Worm (Caenorhabditis elegans) whole organism, L4 larva: ENCODE data around the gene bath-24.
A peak's percentile ranks its signal among the peaks of the same experiment; 100 is the strongest.

Experiments
- D1046.2 ChIP-seq: fragments of 200-800 bp; sonication (Bioruptor generic); IDR thresholded peaks from 2 replicates; pipeline ENCODE4 v1.3.6; 2022; ENCODE audit warnings: missing genetic modification characterization, missing compliant biosample characterization
- T26A8.4 ChIP-seq: fragments of 200-800 bp; sonication (Bioruptor generic); IDR thresholded peaks from 2 replicates; pipeline ENCODE4 v1.3.6; 2022; ENCODE audit warnings: missing genetic modification characterization, missing compliant biosample characterization
- Y5F2A.4 ChIP-seq: fragments of 200-800 bp; sonication (Bioruptor generic); optimal IDR thresholded peaks from 2 replicates; lab custom pipeline; 2018; ENCODE audit warnings: mild to moderate bottlenecking, missing genetic modification characterization, missing compliant biosample characterization
- ZK337.2 ChIP-seq: fragments of 200-800 bp; sonication (Bioruptor generic); IDR thresholded peaks from 2 replicates; pipeline ENCODE4 v1.3.6; 2022; ENCODE audit warnings: missing genetic modification reagents, missing genetic modification characterization, missing compliant biosample characterization
- aha-1 ChIP-seq: fragments of 150-350 bp; peaks from one replicate; lab custom pipeline; 2014; ENCODE audit warnings: missing biosample characterization, missing genetic modification characterization
- ama-1 ChIP-seq: fragments of 150-350 bp; optimal IDR thresholded peaks from 2 replicates; lab custom pipeline; 2014; ENCODE audit warnings: inconsistent platforms, mixed read lengths
- arid-1 ChIP-seq: fragments of 200-800 bp; sonication (Bioruptor generic); conservative IDR thresholded peaks from 2 replicates; pipeline ENCODE4 v1.3.6; 2022; ENCODE audit warnings: missing genetic modification reagents, missing genetic modification characterization, missing compliant biosample characterization
- attf-4 ChIP-seq: sonication (generic microtip); optimal IDR thresholded peaks from 3 replicates; lab custom pipeline; 2017; ENCODE audit warnings: missing biosample characterization, missing genetic modification characterization
- ceh-20 ChIP-seq: fragments of 200-800 bp; sonication (Bioruptor generic); IDR thresholded peaks from 2 replicates; pipeline ENCODE4 v1.3.6; 2022; ENCODE audit warnings: missing genetic modification reagents, missing genetic modification characterization, missing compliant biosample characterization
- ceh-32 ChIP-seq: sonication (generic microtip); optimal IDR thresholded peaks from 2 replicates; lab custom pipeline; 2016; ENCODE audit warnings: mild to moderate bottlenecking, missing genetic modification characterization, missing compliant biosample characterization; ENCODE audit not compliant: poor library complexity
- ceh-62 ChIP-seq: sonication (generic microtip); optimal IDR thresholded peaks from 2 replicates; lab custom pipeline; 2017; ENCODE audit warnings: missing biosample characterization, missing genetic modification characterization
- cey-2 ChIP-seq: sonication (generic microtip); optimal IDR thresholded peaks from 3 replicates; lab custom pipeline; 2017; ENCODE audit warnings: missing genetic modification characterization, mild to moderate bottlenecking, missing compliant biosample characterization, antibody characterized with exemption, borderline replicate concordance; ENCODE audit not compliant: insufficient read depth
- ctbp-1 ChIP-seq: fragments of 200-800 bp; sonication (Bioruptor generic); IDR thresholded peaks from 2 replicates; pipeline ENCODE4 v1.3.6; 2022; ENCODE audit warnings: missing genetic modification reagents, missing genetic modification characterization, missing compliant biosample characterization
- daf-12 ChIP-seq: fragments of 150-350 bp; optimal IDR thresholded peaks from 2 replicates; lab custom pipeline; 2014; ENCODE audit warnings: missing biosample characterization, missing genetic modification reagents, missing genetic modification characterization
- dmd-8 ChIP-seq: fragments of 200-800 bp; sonication (Bioruptor generic); IDR thresholded peaks from 2 replicates; pipeline ENCODE4 v1.3.6; 2022; ENCODE audit warnings: missing genetic modification characterization, missing compliant biosample characterization
- dpl-1 ChIP-seq: fragments of 150-350 bp; optimal IDR thresholded peaks from 2 replicates; lab custom pipeline; 2014; ENCODE audit warnings: missing biosample characterization, missing genetic modification reagents, missing genetic modification characterization
- hlh-11 ChIP-seq: fragments of 200-800 bp; sonication (Bioruptor generic); optimal IDR thresholded peaks from 2 replicates; lab custom pipeline; 2018; ENCODE audit warnings: mild to moderate bottlenecking, missing genetic modification characterization, missing compliant biosample characterization
- lin-13 ChIP-seq: fragments of 150-350 bp; optimal IDR thresholded peaks from 2 replicates; lab custom pipeline; 2014; ENCODE audit warnings: missing biosample characterization, missing genetic modification reagents, missing genetic modification characterization
- lin-38 ChIP-seq: fragments of 200-800 bp; sonication (Bioruptor generic); IDR thresholded peaks from 2 replicates; pipeline ENCODE4 v1.3.6; 2022; ENCODE audit warnings: missing genetic modification reagents, missing genetic modification characterization, missing compliant biosample characterization
- lir-3 ChIP-seq: sonication (generic microtip); optimal IDR thresholded peaks from 2 replicates; lab custom pipeline; 2016; ENCODE audit warnings: mild to moderate bottlenecking, missing genetic modification characterization, missing compliant biosample characterization
- lsy-2 ChIP-seq, 2 experiments: fragments of 150-350 bp in 1 of 2; sonication (generic microtip) in 1 of 2; optimal IDR thresholded peaks; 2 replicates each; lab custom pipeline; 2014 to 2017; ENCODE audit warnings: missing biosample characterization in 2 of 2, missing genetic modification characterization in 2 of 2
- mdl-1 ChIP-seq, 2 experiments: fragments of 150-350 bp in 1 of 2; sonication (generic microtip) in 1 of 2; optimal IDR thresholded peaks; 2 replicates each; lab custom pipeline; 2014 to 2017; ENCODE audit warnings: missing biosample characterization in 2 of 2, missing genetic modification characterization in 2 of 2
- nhr-10 ChIP-seq: fragments of 150-350 bp; optimal IDR thresholded peaks from 2 replicates; lab custom pipeline; 2014; ENCODE audit warnings: missing biosample characterization, missing genetic modification characterization
- nhr-111 ChIP-seq: fragments of 200-800 bp; sonication (Bioruptor generic); optimal IDR thresholded peaks from 2 replicates; lab custom pipeline; 2018; ENCODE audit warnings: mild to moderate bottlenecking, missing genetic modification characterization, missing compliant biosample characterization
- pha-4 ChIP-seq, 2 experiments: fragments of 150-350 bp in 1 of 2; fragments of 200-800 bp in 1 of 2; sonication (Bioruptor generic) in 1 of 2; IDR thresholded peaks in 1 of 2; optimal IDR thresholded peaks in 1 of 2; 2 replicates each; pipeline versions ENCODE4 v1.3.6 to Lab custom; 2014 to 2022; ENCODE audit warnings: missing genetic modification characterization in 2 of 2, missing genetic modification reagents in 2 of 2, missing biosample characterization in 1 of 2, missing compliant biosample characterization in 1 of 2
- rbr-2 ChIP-seq: sonication (generic microtip); optimal IDR thresholded peaks from 2 replicates; lab custom pipeline; 2016; ENCODE audit warnings: missing genotype, missing genetic modification characterization, missing compliant biosample characterization
- saeg-2 ChIP-seq: fragments of 200-800 bp; sonication (Bioruptor generic); IDR thresholded peaks from 2 replicates; pipeline ENCODE4 v1.3.6; 2022; ENCODE audit warnings: missing genetic modification reagents, missing genetic modification characterization, missing compliant biosample characterization
- set-16 ChIP-seq: fragments of 200-800 bp; sonication (Bioruptor generic); IDR thresholded peaks from 2 replicates; pipeline ENCODE4 v1.3.6; 2022; ENCODE audit warnings: missing genetic modification reagents, missing genetic modification characterization, missing compliant biosample characterization
- skn-1 ChIP-seq: fragments of 150-350 bp; optimal IDR thresholded peaks from 2 replicates; lab custom pipeline; 2014; ENCODE audit warnings: missing biosample characterization, missing genetic modification characterization
- snpc-4 ChIP-seq: fragments of 150-350 bp; optimal IDR thresholded peaks from 2 replicates; lab custom pipeline; 2014; ENCODE audit warnings: missing biosample characterization, missing genetic modification characterization
- tag-97 ChIP-seq: fragments of 200-800 bp; sonication (Bioruptor generic); IDR thresholded peaks from 2 replicates; pipeline ENCODE4 v1.3.6; 2022; ENCODE audit warnings: missing genetic modification characterization, missing compliant biosample characterization
- zfp-3 ChIP-seq: fragments of 200-800 bp; sonication (Bioruptor generic); conservative IDR thresholded peaks from 2 replicates; pipeline ENCODE4 v1.3.6; 2022; ENCODE audit warnings: missing genetic modification reagents, missing genetic modification characterization, missing compliant biosample characterization
- zip-2 ChIP-seq: fragments of 150-350 bp; optimal IDR thresholded peaks from 2 replicates; lab custom pipeline; 2014; ENCODE audit warnings: missing biosample characterization, missing genetic modification characterization

The bath-24 gene

ce11 chrII:2033286-2033685 is 12.1 kb downstream of the bath-24 start, which contains the start of gene F59H6.14:
Gene F59H6.14 (plus strand): TSS chrII:2033586.
- no peak for TF ChIP-seq attf-4
- no peak for TF ChIP-seq arid-1 (GFP tag; lab: Robert Waterston, UW)

DNA sequence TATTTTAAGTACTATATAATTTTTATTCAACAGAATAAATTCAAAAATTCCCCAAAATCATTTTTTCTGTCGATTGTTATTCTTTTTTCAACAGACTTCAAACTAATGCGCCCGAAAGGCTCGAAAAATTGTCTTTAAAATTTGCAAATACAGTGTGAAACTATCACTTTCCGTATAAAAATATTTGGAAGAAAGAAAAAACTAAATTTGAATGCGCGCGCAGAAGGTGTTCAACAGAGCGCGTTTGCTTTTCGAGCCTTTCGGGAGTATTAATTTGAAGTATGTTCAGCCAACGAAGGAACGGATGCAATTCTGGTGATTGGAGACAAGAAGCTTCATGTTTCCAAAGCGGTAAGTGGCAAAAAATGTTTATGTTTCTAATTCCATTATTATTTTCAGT is 13.1 kb downstream of the bath-24 start, which contains the start of gene btb-4:
TSS of gene btb-4 (plus strand) at position 35 of the 400 bp plus-strand sequence.
- TF ChIP-seq dpl-1 (peak; percentile 24), aha-1 (tag; lab: Kevin White, UChicago) (peak; percentile 3), lin-38 (GFP tag; lab: Robert Waterston, UW) (peak; percentile 68)

DNA sequence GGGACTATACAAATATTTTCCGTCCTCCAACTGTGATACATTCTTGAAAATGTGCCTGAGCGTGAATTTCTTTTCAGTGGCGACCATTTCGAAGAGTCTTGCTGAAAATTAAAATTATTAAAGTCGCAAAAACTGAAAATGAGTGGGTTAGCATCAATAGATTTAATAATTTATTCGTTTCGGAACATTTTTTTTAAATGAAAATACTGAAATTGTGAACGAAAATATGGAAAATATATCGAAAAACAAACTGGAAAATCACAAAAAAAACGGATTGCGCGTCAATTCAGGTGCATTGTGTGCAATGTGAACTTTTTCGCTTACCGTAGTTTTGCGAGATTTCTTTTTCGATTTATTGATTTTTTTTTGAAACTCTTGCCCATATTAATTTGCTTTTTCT is 13.6 kb downstream of the bath-24 start, which contains the start of gene bath-5:
TSS of gene bath-5 (minus strand) at position 101 of the 400 bp plus-strand sequence.
- TF ChIP-seq lir-3 (no peak), saeg-2 (GFP tag; lab: Robert Waterston, UW) (no peak), set-16 (GFP tag; lab: Robert Waterston, UW) (no peak), tag-97 (GFP tag; lab: Robert Waterston, UW) (no peak), ceh-62 (tag; lab: Kevin White, UChicago) (no peak), T26A8.4 (GFP tag; lab: Robert Waterston, UW) (no peak), Y5F2A.4 (GFP tag; lab: Kevin White, UChicago) (no peak), ZK337.2 (GFP tag; lab: Robert Waterston, UW) (no peak), zfp-3 (GFP tag; lab: Robert Waterston, UW) (no peak), aha-1 (tag; lab: Kevin White, UChicago) (no peak), lin-38 (GFP tag; lab: Robert Waterston, UW) (no peak), ama-1 (lab: Kevin White, UChicago) (no peak), rbr-2 (tag; lab: Kevin White, UChicago) (no peak), ceh-32 (tag; lab: Kevin White, UChicago) (no peak), hlh-11 (no peak), lin-13 (GFP tag; lab: Kevin White, UChicago) (no peak)

DNA sequence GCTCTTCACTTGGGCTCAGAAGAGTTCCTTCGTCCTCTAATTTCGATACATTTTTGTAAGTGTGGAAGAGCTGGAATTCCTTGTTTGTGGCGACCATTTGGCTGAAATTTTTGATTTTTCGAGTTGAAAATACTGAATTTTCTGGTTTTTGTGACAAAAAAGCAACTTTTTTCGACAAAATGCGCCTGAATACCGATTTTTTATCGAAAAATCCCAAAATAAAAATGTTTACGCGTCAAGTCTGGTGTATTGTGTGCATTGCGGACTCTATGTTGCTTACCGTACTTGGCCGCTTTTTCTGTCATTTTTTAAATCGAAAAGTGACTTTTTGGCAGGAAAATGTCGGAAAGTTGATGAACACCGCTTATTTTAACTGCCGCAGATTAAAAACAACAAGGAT is 15.0 kb downstream of the bath-24 start, which contains the start of gene bath-3:
TSS of gene bath-3 (minus strand) at position 101 of the 400 bp plus-strand sequence.
- TF ChIP-seq D1046.2 (GFP tag; lab: Robert Waterston, UW), result no peak
- TF ChIP-seq mdl-1 (tag; optimal IDR thresholded peaks at IDR 0.05; lab: Kevin White, UChicago), result no peak
- no peak for TF ChIP-seq daf-12 (tag; lab: Kevin White, UChicago)
- TF ChIP-seq nhr-111 (GFP tag; lab: Kevin White, UChicago), result no peak

DNA sequence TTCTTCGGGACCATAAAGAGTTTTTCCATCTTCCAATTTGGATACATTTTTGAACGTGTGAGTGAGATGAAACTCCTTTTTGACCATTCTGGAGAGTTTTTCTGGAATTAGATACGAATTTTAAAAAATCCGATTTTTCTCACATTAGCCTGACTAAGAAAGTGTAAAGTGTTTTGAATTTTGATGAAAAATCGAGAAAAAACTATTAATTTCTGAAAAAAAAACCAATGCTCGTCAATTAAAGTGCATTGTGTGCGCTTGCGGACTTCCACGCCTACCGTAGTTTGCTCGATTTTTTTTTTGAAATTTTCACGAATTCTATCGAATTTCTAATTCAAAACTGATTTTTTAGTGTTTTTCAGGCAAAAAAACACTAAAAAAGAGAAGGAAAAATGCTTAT is 16.7 kb downstream of the bath-24 start, which contains the start of gene bath-1:
TSS of gene bath-1 (minus strand) at position 101 of the 400 bp plus-strand sequence.
- TF ChIP-seq ceh-20 (GFP tag; lab: Robert Waterston, UW), result no peak
- TF ChIP-seq zip-2 (tag; lab: Kevin White, UChicago), result no peak
- TF ChIP-seq dmd-8 (GFP tag; lab: Robert Waterston, UW), result no peak
- no peak for TF ChIP-seq ctbp-1 (GFP tag; lab: Robert Waterston, UW)
- no peak for TF ChIP-seq snpc-4 (tag; lab: Kevin White, UChicago)
- no peak for TF ChIP-seq hlh-11
- no peak for TF ChIP-seq skn-1 (tag; lab: Kevin White, UChicago)
- no peak for TF ChIP-seq lsy-2 (tag; optimal IDR thresholded peaks at IDR 0.05; lab: Kevin White, UChicago)
- no peak for TF ChIP-seq nhr-10 (tag; lab: Kevin White, UChicago)
- no peak for TF ChIP-seq mdl-1 (tag; optimal IDR thresholded peaks at IDR 0.05; lab: Kevin White, UChicago)
- no peak for TF ChIP-seq cey-2 (tag; lab: Kevin White, UChicago)
- no peak for TF ChIP-seq attf-4
- no peak for TF ChIP-seq pha-4 (GFP tag; IDR thresholded peaks at IDR 0.05; lab: Robert Waterston, UW)
- no peak for TF ChIP-seq pha-4 (tag; optimal IDR thresholded peaks at IDR 0.05; lab: Kevin White, UChicago)
